Worm (Caenorhabditis elegans) whole organism, L4 larva: ENCODE measurements around the gene rip-1.

Source experiments
- R02D3.7 ChIP-seq: fragments of 150-350 bp; sonication (generic microtip); optimal IDR thresholded peaks from 3 replicates; lab custom pipeline; 2014; ENCODE audit warnings: missing biosample characterization, missing genetic modification characterization
- T26A8.4 ChIP-seq: fragments of 200-800 bp; sonication (Bioruptor generic); IDR thresholded peaks from 2 replicates; pipeline ENCODE4 v1.3.6; 2022; ENCODE audit warnings: missing genetic modification characterization, missing compliant biosample characterization
- Y48G9A.11 ChIP-seq: fragments of 200-800 bp; sonication (Bioruptor generic); IDR thresholded peaks from 2 replicates; pipeline ENCODE4 v1.3.6; 2022; ENCODE audit warnings: missing genetic modification reagents, missing genetic modification characterization, missing compliant biosample characterization
- Y5F2A.4 ChIP-seq: fragments of 200-800 bp; sonication (Bioruptor generic); optimal IDR thresholded peaks from 2 replicates; lab custom pipeline; 2018; ENCODE audit warnings: mild to moderate bottlenecking, missing genetic modification characterization, missing compliant biosample characterization
- Y75B8A.6 ChIP-seq: fragments of 200-800 bp; sonication (Bioruptor generic); IDR thresholded peaks from 2 replicates; pipeline ENCODE4 v1.3.6; 2022; ENCODE audit warnings: missing genetic modification reagents, missing genetic modification characterization, missing compliant biosample characterization
- ZK337.2 ChIP-seq: fragments of 200-800 bp; sonication (Bioruptor generic); IDR thresholded peaks from 2 replicates; pipeline ENCODE4 v1.3.6; 2022; ENCODE audit warnings: missing genetic modification reagents, missing genetic modification characterization, missing compliant biosample characterization
- ZK546.5 ChIP-seq, 2 experiments: sonication (generic microtip); optimal IDR thresholded peaks; 2 replicates each; lab custom pipeline; 2017; ENCODE audit warnings: missing biosample characterization in 2 of 2, missing genetic modification characterization in 2 of 2
- aha-1 ChIP-seq: fragments of 150-350 bp; peaks from one replicate; lab custom pipeline; 2014; ENCODE audit warnings: missing biosample characterization, missing genetic modification characterization
- ama-1 ChIP-seq: fragments of 150-350 bp; optimal IDR thresholded peaks from 2 replicates; lab custom pipeline; 2014; ENCODE audit warnings: inconsistent platforms, mixed read lengths
- attf-4 ChIP-seq: sonication (generic microtip); optimal IDR thresholded peaks from 3 replicates; lab custom pipeline; 2017; ENCODE audit warnings: missing biosample characterization, missing genetic modification characterization
- ceh-62 ChIP-seq: sonication (generic microtip); optimal IDR thresholded peaks from 2 replicates; lab custom pipeline; 2017; ENCODE audit warnings: missing biosample characterization, missing genetic modification characterization
- ceh-82 ChIP-seq: sonication (generic microtip); optimal IDR thresholded peaks from 2 replicates; lab custom pipeline; 2017; ENCODE audit warnings: missing biosample characterization, missing genetic modification characterization
- ces-1 ChIP-seq: fragments of 150-350 bp; sonication (generic microtip); optimal IDR thresholded peaks from 4 replicates; lab custom pipeline; 2014; ENCODE audit warnings: missing biosample characterization, missing genetic modification reagents, missing genetic modification characterization
- cey-2 ChIP-seq: sonication (generic microtip); optimal IDR thresholded peaks from 3 replicates; lab custom pipeline; 2017; ENCODE audit warnings: missing genetic modification characterization, mild to moderate bottlenecking, missing compliant biosample characterization, antibody characterized with exemption, borderline replicate concordance; ENCODE audit not compliant: insufficient read depth
- daf-12 ChIP-seq: fragments of 150-350 bp; optimal IDR thresholded peaks from 2 replicates; lab custom pipeline; 2014; ENCODE audit warnings: missing biosample characterization, missing genetic modification reagents, missing genetic modification characterization
- daf-16 ChIP-seq, 3 experiments: sonication (generic microtip); optimal IDR thresholded peaks; 2 replicates each; lab custom pipeline; 2016 to 2017; ENCODE audit warnings: missing genetic modification characterization in 3 of 3, missing genetic modification reagents in 3 of 3, mild to moderate bottlenecking in 2 of 3, missing compliant biosample characterization in 2 of 3, missing biosample characterization in 1 of 3, moderate library complexity in 1 of 3
- daf-8 ChIP-seq: fragments of 200-800 bp; sonication (Bioruptor generic); IDR thresholded peaks from 2 replicates; pipeline ENCODE4 v1.3.6; 2022; ENCODE audit warnings: missing genetic modification characterization, missing compliant biosample characterization
- dmd-9 ChIP-seq: fragments of 200-800 bp; sonication (Bioruptor generic); IDR thresholded peaks from 2 replicates; pipeline ENCODE4 v1.3.6; 2022; ENCODE audit warnings: missing genetic modification reagents, missing genetic modification characterization, missing compliant biosample characterization
- egl-43 ChIP-seq: fragments of 200-800 bp; sonication (Bioruptor generic); IDR thresholded peaks from 2 replicates; pipeline ENCODE4 v1.3.6; 2022; ENCODE audit warnings: missing genetic modification reagents, missing genetic modification characterization, missing compliant biosample characterization
- fkh-10 ChIP-seq: fragments of 150-350 bp; optimal IDR thresholded peaks from 2 replicates; lab custom pipeline; 2014; ENCODE audit warnings: missing biosample characterization, missing genetic modification reagents, missing genetic modification characterization
- gei-8 ChIP-seq: fragments of 200-800 bp; sonication (Bioruptor generic); optimal IDR thresholded peaks from 2 replicates; lab custom pipeline; 2018; ENCODE audit warnings: mild to moderate bottlenecking, missing genetic modification characterization, missing compliant biosample characterization
- hlh-11 ChIP-seq: fragments of 200-800 bp; sonication (Bioruptor generic); optimal IDR thresholded peaks from 2 replicates; lab custom pipeline; 2018; ENCODE audit warnings: mild to moderate bottlenecking, missing genetic modification characterization, missing compliant biosample characterization
- hlh-30 ChIP-seq: sonication (generic microtip); optimal IDR thresholded peaks from 2 replicates; lab custom pipeline; 2017; ENCODE audit warnings: antibody characterized with exemption, mild to moderate bottlenecking, missing genetic modification characterization, missing compliant biosample characterization; ENCODE audit not compliant: insufficient read depth
- lim-7 ChIP-seq: fragments of 200-800 bp; sonication (Bioruptor generic); IDR thresholded peaks from 2 replicates; pipeline ENCODE4 v1.3.6; 2022; ENCODE audit warnings: missing genetic modification characterization, missing compliant biosample characterization
- lin-15B ChIP-seq: fragments of 150-350 bp; sonication (generic microtip); optimal IDR thresholded peaks from 3 replicates; lab custom pipeline; 2014; ENCODE audit warnings: missing biosample characterization, missing genetic modification characterization
- lin-38 ChIP-seq: fragments of 200-800 bp; sonication (Bioruptor generic); IDR thresholded peaks from 2 replicates; pipeline ENCODE4 v1.3.6; 2022; ENCODE audit warnings: missing genetic modification reagents, missing genetic modification characterization, missing compliant biosample characterization
- lir-3 ChIP-seq: sonication (generic microtip); optimal IDR thresholded peaks from 2 replicates; lab custom pipeline; 2016; ENCODE audit warnings: mild to moderate bottlenecking, missing genetic modification characterization, missing compliant biosample characterization
- madf-5 ChIP-seq, 2 experiments: fragments of 200-800 bp; sonication (Bioruptor generic); IDR thresholded peaks; 2 replicates each; pipeline ENCODE4 v1.3.6; 2022; ENCODE audit warnings: missing compliant biosample characterization in 2 of 2, missing genetic modification characterization in 2 of 2
- mdl-1 ChIP-seq, 2 experiments: fragments of 150-350 bp in 1 of 2; sonication (generic microtip) in 1 of 2; optimal IDR thresholded peaks; 2 replicates each; lab custom pipeline; 2014 to 2017; ENCODE audit warnings: missing biosample characterization in 2 of 2, missing genetic modification characterization in 2 of 2
- mes-2 ChIP-seq: sonication (generic microtip); optimal IDR thresholded peaks from 2 replicates; lab custom pipeline; 2016; ENCODE audit warnings: missing genotype, mild to moderate bottlenecking, missing genetic modification characterization, missing compliant biosample characterization; ENCODE audit not compliant: poor library complexity, severe bottlenecking
- mxl-3 ChIP-seq: fragments of 200-800 bp; sonication (Bioruptor generic); optimal IDR thresholded peaks from 2 replicates; lab custom pipeline; 2018; ENCODE audit warnings: mild to moderate bottlenecking, missing genetic modification characterization, missing compliant biosample characterization
- nhr-102 ChIP-seq: sonication (generic microtip); optimal IDR thresholded peaks from 2 replicates; lab custom pipeline; 2016; ENCODE audit warnings: mild to moderate bottlenecking, missing genetic modification characterization, moderate library complexity, missing compliant biosample characterization
- nhr-11 ChIP-seq: fragments of 150-350 bp; optimal IDR thresholded peaks from 2 replicates; lab custom pipeline; 2014; ENCODE audit warnings: missing biosample characterization, missing genetic modification characterization
- nhr-237 ChIP-seq: sonication (generic microtip); optimal IDR thresholded peaks from 2 replicates; lab custom pipeline; 2017; ENCODE audit warnings: missing biosample characterization, missing genetic modification characterization
- nhr-28 ChIP-seq: fragments of 150-350 bp; optimal IDR thresholded peaks from 2 replicates; lab custom pipeline; 2014; ENCODE audit warnings: missing biosample characterization, missing genetic modification characterization
- nhr-42 ChIP-seq: fragments of 200-800 bp; sonication (Bioruptor generic); IDR thresholded peaks from 2 replicates; pipeline ENCODE4 v1.3.6; 2022; ENCODE audit warnings: missing genetic modification characterization, missing compliant biosample characterization
- nhr-48 ChIP-seq: sonication (generic microtip); optimal IDR thresholded peaks from 2 replicates; lab custom pipeline; 2016; ENCODE audit warnings: mild to moderate bottlenecking, missing genetic modification characterization, missing compliant biosample characterization
- nhr-76 ChIP-seq: fragments of 150-350 bp; optimal IDR thresholded peaks from 2 replicates; lab custom pipeline; 2014; ENCODE audit warnings: missing biosample characterization, missing genetic modification characterization
- nhr-77 ChIP-seq: fragments of 150-350 bp; optimal IDR thresholded peaks from 2 replicates; lab custom pipeline; 2014; ENCODE audit warnings: missing biosample characterization, missing genetic modification characterization
- php-3 ChIP-seq: fragments of 200-800 bp; sonication (Bioruptor generic); IDR thresholded peaks from 2 replicates; pipeline ENCODE4 v1.3.6; 2022; ENCODE audit warnings: missing genetic modification reagents, missing genetic modification characterization, missing compliant biosample characterization
- pqm-1 ChIP-seq: sonication (generic microtip); optimal IDR thresholded peaks from 2 replicates; lab custom pipeline; 2017; ENCODE audit warnings: missing biosample characterization, missing genetic modification characterization
- saeg-2 ChIP-seq: fragments of 200-800 bp; sonication (Bioruptor generic); IDR thresholded peaks from 2 replicates; pipeline ENCODE4 v1.3.6; 2022; ENCODE audit warnings: missing genetic modification reagents, missing genetic modification characterization, missing compliant biosample characterization
- sdz-12 ChIP-seq: fragments of 200-800 bp; sonication (Bioruptor generic); optimal IDR thresholded peaks from 2 replicates; lab custom pipeline; 2018; ENCODE audit warnings: mild to moderate bottlenecking, missing genetic modification characterization, missing compliant biosample characterization
- snpc-1.2 ChIP-seq: fragments of 200-800 bp; sonication (Bioruptor generic); IDR thresholded peaks from 2 replicates; pipeline ENCODE4 v1.3.6; 2022; ENCODE audit warnings: missing genetic modification reagents, missing genetic modification characterization, missing compliant biosample characterization
- snpc-4 ChIP-seq: fragments of 150-350 bp; optimal IDR thresholded peaks from 2 replicates; lab custom pipeline; 2014; ENCODE audit warnings: missing biosample characterization, missing genetic modification characterization
- spr-1 ChIP-seq: sonication (generic microtip); optimal IDR thresholded peaks from 2 replicates; lab custom pipeline; 2016; ENCODE audit warnings: mild to moderate bottlenecking, missing genetic modification characterization, missing compliant biosample characterization
- tag-97 ChIP-seq: fragments of 200-800 bp; sonication (Bioruptor generic); IDR thresholded peaks from 2 replicates; pipeline ENCODE4 v1.3.6; 2022; ENCODE audit warnings: missing genetic modification characterization, missing compliant biosample characterization
- tra-1 ChIP-seq: fragments of 200-800 bp; sonication (Bioruptor generic); IDR thresholded peaks from 2 replicates; pipeline ENCODE4 v1.3.6; 2022; ENCODE audit warnings: missing genetic modification reagents, missing genetic modification characterization, missing compliant biosample characterization
- unc-130 ChIP-seq: sonication (generic microtip); optimal IDR thresholded peaks from 2 replicates; lab custom pipeline; 2016; ENCODE audit warnings: missing genetic modification reagents, missing genetic modification characterization, missing compliant biosample characterization
- zfp-2 ChIP-seq: sonication (generic microtip); optimal IDR thresholded peaks from 2 replicates; lab custom pipeline; 2016; ENCODE audit warnings: mild to moderate bottlenecking, missing genetic modification characterization, missing compliant biosample characterization
- zip-11 ChIP-seq: fragments of 200-800 bp; sonication (Bioruptor generic); IDR thresholded peaks from 2 replicates; pipeline ENCODE4 v1.3.6; 2022; ENCODE audit warnings: missing genetic modification characterization, missing compliant biosample characterization
- zip-2 ChIP-seq: fragments of 150-350 bp; optimal IDR thresholded peaks from 2 replicates; lab custom pipeline; 2014; ENCODE audit warnings: missing biosample characterization, missing genetic modification characterization
- ztf-7 ChIP-seq: fragments of 150-350 bp; optimal IDR thresholded peaks from 2 replicates; lab custom pipeline; 2014; ENCODE audit warnings: missing biosample characterization, missing genetic modification characterization

rip-1 gene

DNA sequence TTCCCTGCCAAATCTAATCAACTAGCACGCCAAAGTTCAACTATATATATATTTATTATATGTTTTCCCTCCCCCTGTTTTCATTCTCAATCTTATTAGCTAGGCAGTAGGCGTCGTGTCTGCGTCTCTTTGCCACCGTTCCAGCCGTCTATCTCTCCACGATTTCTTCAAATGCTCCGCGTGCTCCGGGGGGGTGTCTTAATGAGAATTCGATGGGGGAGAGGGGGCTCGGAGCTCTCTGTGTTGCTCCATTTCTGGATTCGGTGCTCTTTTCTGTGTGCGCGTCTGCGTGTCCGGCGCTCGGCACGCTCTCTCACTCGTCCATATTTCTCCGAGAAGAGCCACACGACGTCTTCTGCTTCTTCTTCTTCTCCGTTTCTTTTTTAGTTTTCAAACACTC is 25.7 kb upstream of the rip-1 start (continued):
- no peak for TF ChIP-seq Y48G9A.11
- no peak for TF ChIP-seq gei-8
- peak; percentile 48 to 74 for TF ChIP-seq mdl-1 (tag; optimal IDR thresholded peaks at IDR 0.05; lab: Kevin White, UChicago)
- TF ChIP-seq attf-4 (tag; lab: Kevin White, UChicago), result no peak
- no peak for TF ChIP-seq saeg-2 (GFP tag; lab: Robert Waterston, UW)
- no peak for TF ChIP-seq nhr-28 (tag; lab: Kevin White, UChicago)
- TF ChIP-seq dmd-9 (GFP tag; lab: Robert Waterston, UW), result no peak
- TF ChIP-seq fkh-10, result peak; percentile 61
- no peak for TF ChIP-seq ztf-7 (tag; lab: Kevin White, UChicago)
- TF ChIP-seq tra-1 (GFP tag; lab: Robert Waterston, UW), result 0 out of 2 replicates have a peak, but pooled peaks have one; percentile 35
- no peak for TF ChIP-seq unc-130
- no peak for TF ChIP-seq ceh-82 (tag; lab: Kevin White, UChicago)
- TF ChIP-seq zip-11 (GFP tag; lab: Robert Waterston, UW), result no peak
- no peak for TF ChIP-seq Y75B8A.6 (GFP tag; lab: Robert Waterston, UW)
- no peak for TF ChIP-seq zip-2 (tag; lab: Kevin White, UChicago)
- TF ChIP-seq ZK546.5 (tag; optimal IDR thresholded peaks at IDR 0.05; lab: Kevin White, UChicago), result no peak
- TF ChIP-seq T26A8.4 (GFP tag; lab: Robert Waterston, UW), result no peak
- no peak for TF ChIP-seq R02D3.7 (tag; lab: Kevin White, UChicago)
- TF ChIP-seq hlh-11, result peak; percentile 42
- no peak for TF ChIP-seq php-3 (GFP tag; lab: Robert Waterston, UW)
- no peak for TF ChIP-seq pqm-1
- TF ChIP-seq spr-1, result no peak
- no peak for TF ChIP-seq tag-97 (GFP tag; lab: Robert Waterston, UW)
- TF ChIP-seq egl-43 (GFP tag; lab: Robert Waterston, UW), result peak; percentile 65; the same call in 1 of the 2 replicates
- peak; percentile 93 for TF ChIP-seq aha-1 (tag; lab: Kevin White, UChicago)
- peak; percentile 65 for TF ChIP-seq hlh-30 (tag; lab: Kevin White, UChicago)
- no peak for TF ChIP-seq nhr-77 (tag; lab: Kevin White, UChicago)
- no peak for TF ChIP-seq nhr-42 (GFP tag; lab: Robert Waterston, UW)
- TF ChIP-seq madf-5 (GFP tag; IDR thresholded peaks at IDR 0.05; lab: Robert Waterston, UW), result no peak
- no peak for TF ChIP-seq lim-7
- no peak for TF ChIP-seq nhr-237 (tag; lab: Kevin White, UChicago)
- no peak for TF ChIP-seq snpc-4 (tag; lab: Kevin White, UChicago)
- TF ChIP-seq nhr-11 (tag; lab: Kevin White, UChicago), result peak; percentile 13
- peak; percentile 84 for TF ChIP-seq ces-1
- TF ChIP-seq lin-15B (tag; lab: Kevin White, UChicago), result no peak
- TF ChIP-seq zfp-2, result no peak
- no peak for TF ChIP-seq ama-1
- peak; percentile 28 for TF ChIP-seq mxl-3 (GFP tag; lab: Kevin White, UChicago)
- TF ChIP-seq nhr-76, result no peak
- no peak for TF ChIP-seq ceh-62 (tag; lab: Kevin White, UChicago)
- no peak for TF ChIP-seq daf-8
- no peak for TF ChIP-seq lir-3 (tag; lab: Kevin White, UChicago)
- no peak for TF ChIP-seq snpc-1.2 (GFP tag; lab: Robert Waterston, UW)
- no peak; the same call in 1 of the 2 replicates for TF ChIP-seq lin-38 (GFP tag; lab: Robert Waterston, UW)
- TF ChIP-seq daf-16 (GFP tag; optimal IDR thresholded peaks at IDR 0.05; lab: Kevin White, UChicago), result no peak
- TF ChIP-seq daf-16 (tag; optimal IDR thresholded peaks at IDR 0.05; lab: Kevin White, UChicago), result no peak
- no peak for TF ChIP-seq nhr-102 (tag; lab: Kevin White, UChicago)
- TF ChIP-seq daf-12 (tag; lab: Kevin White, UChicago), result no peak
- TF ChIP-seq ZK337.2 (GFP tag; lab: Robert Waterston, UW), result no peak
- no peak for TF ChIP-seq cey-2 (tag; lab: Kevin White, UChicago)
- peak; percentile 9 for TF ChIP-seq mes-2 (tag; lab: Kevin White, UChicago)
- no peak for TF ChIP-seq Y5F2A.4 (GFP tag; lab: Kevin White, UChicago)
- no peak for TF ChIP-seq nhr-48 (tag; lab: Kevin White, UChicago)
- no peak for TF ChIP-seq sdz-12 (GFP tag; lab: Kevin White, UChicago)
